Fruit fly (Drosophila melanogaster) whole organism, embryonic: ENCODE results near the gene CG42445.

Experiments used
- Asciz ChIP-seq: fragments of 200-800 bp; sonication (Bioruptor generic); optimal IDR thresholded peaks from 2 replicates; lab custom pipeline; 2017; ENCODE audit warnings: missing biosample characterization, mild to moderate bottlenecking, missing genetic modification characterization, missing genetic modification reagents
- CG12769 ChIP-seq: fragments of 200-800 bp; sonication (Bioruptor generic); optimal IDR thresholded peaks from 2 replicates; lab custom pipeline; 2019; ENCODE audit warnings: missing biosample characterization, mild to moderate bottlenecking, missing genetic modification characterization, moderate library complexity
- CG13624 ChIP-seq: fragments of 200-800 bp; sonication (Bioruptor generic); optimal IDR thresholded peaks from 2 replicates; lab custom pipeline; 2016; ENCODE audit warnings: missing biosample characterization, missing genetic modification characterization
- CG14710 ChIP-seq: fragments of 200-800 bp; sonication (Bioruptor generic); optimal IDR thresholded peaks from 3 replicates; lab custom pipeline; 2019; ENCODE audit warnings: missing biosample characterization, mild to moderate bottlenecking, missing genetic modification characterization, moderate library complexity
- CG17359 ChIP-seq: fragments of 200-800 bp; sonication (Bioruptor generic); optimal IDR thresholded peaks from 3 replicates; lab custom pipeline; 2018; ENCODE audit warnings: missing biosample characterization, mild to moderate bottlenecking, missing genetic modification characterization, moderate library complexity
- CG18619 ChIP-seq: fragments of 200-800 bp; sonication (Bioruptor generic); optimal IDR thresholded peaks from 3 replicates; lab custom pipeline; 2017; ENCODE audit warnings: missing biosample characterization, mild to moderate bottlenecking, missing genetic modification characterization
- CG2889 ChIP-seq: fragments of 200-800 bp; sonication (Bioruptor generic); IDR thresholded peaks from 3 replicates; pipeline ENCODE4 v1.3.6; 2022; ENCODE audit warnings: missing biosample characterization, missing genetic modification characterization
- CG30431 ChIP-seq: fragments of 200-800 bp; sonication (Bioruptor generic); optimal IDR thresholded peaks from 2 replicates; lab custom pipeline; 2017; ENCODE audit warnings: missing biosample characterization, missing genetic modification characterization
- CG3065 ChIP-seq: fragments of 200-800 bp; sonication (Bioruptor generic); optimal IDR thresholded peaks from 2 replicates; lab custom pipeline; 2016; ENCODE audit warnings: missing biosample characterization, missing genetic modification characterization
- CG4617 ChIP-seq: fragments of 200-800 bp; sonication (Bioruptor generic); optimal IDR thresholded peaks from 3 replicates; lab custom pipeline; 2016; ENCODE audit warnings: missing biosample characterization, missing genetic modification characterization, borderline replicate concordance
- CG7271 ChIP-seq: fragments of 200-800 bp; sonication (Bioruptor generic); optimal IDR thresholded peaks from 2 replicates; lab custom pipeline; 2018; ENCODE audit warnings: missing biosample characterization, mild to moderate bottlenecking, missing genetic modification characterization, moderate library complexity
- CG7963 ChIP-seq: fragments of 200-800 bp; sonication (Bioruptor generic); IDR thresholded peaks from 3 replicates; pipeline ENCODE4 v1.3.6; 2022; ENCODE audit warnings: missing biosample characterization, missing genetic modification characterization; ENCODE audit not compliant: partially characterized antibody
- CG9876 ChIP-seq: fragments of 200-800 bp; sonication (Bioruptor generic); optimal IDR thresholded peaks from 2 replicates; lab custom pipeline; 2016; ENCODE audit warnings: missing biosample characterization, missing genetic modification characterization
- Camta ChIP-seq: fragments of 200-800 bp; sonication (Bioruptor generic); optimal IDR thresholded peaks from 2 replicates; lab custom pipeline; 2016; ENCODE audit warnings: missing biosample characterization, missing genetic modification characterization
- CkIIα-i1 ChIP-seq: fragments of 200-800 bp; sonication (Bioruptor generic); IDR thresholded peaks from 2 replicates; pipeline ENCODE4 v1.3.6; 2022; ENCODE audit warnings: missing biosample characterization, missing genetic modification characterization
- Elba2 ChIP-seq: fragments of 200-800 bp; sonication (Bioruptor generic); optimal IDR thresholded peaks from 3 replicates; lab custom pipeline; 2016; ENCODE audit warnings: missing biosample characterization, missing genetic modification characterization
- GATAe ChIP-seq: fragments of 200-800 bp; sonication (Bioruptor generic); conservative IDR thresholded peaks from 2 replicates; pipeline ENCODE4 v1.3.6; 2022; ENCODE audit warnings: missing biosample characterization, missing genetic modification characterization
- HmgD ChIP-seq: fragments of 200-800 bp; sonication (Bioruptor generic); optimal IDR thresholded peaks from 3 replicates; lab custom pipeline; 2016; ENCODE audit warnings: missing biosample characterization, missing genetic modification characterization
- Hr78 ChIP-seq, 2 experiments: fragments of 200-800 bp in 1 of 2; fragments of >200 bp in 1 of 2; sonication (Bioruptor generic) in 1 of 2; optimal IDR thresholded peaks; 2 replicates each; lab custom pipeline; 2017 to 2019; ENCODE audit warnings: missing biosample characterization in 2 of 2, missing genetic modification characterization in 2 of 2, mild to moderate bottlenecking in 1 of 2, moderate library complexity in 1 of 2
- Lhr ChIP-seq: fragments of 200-800 bp; sonication (Bioruptor generic); optimal IDR thresholded peaks from 3 replicates; lab custom pipeline; 2017; ENCODE audit warnings: mild to moderate bottlenecking, missing biosample characterization, missing genetic modification reagents, missing genetic modification characterization
- Med ChIP-seq: fragments of 200-800 bp; sonication (Bioruptor generic); peaks from one replicate; lab custom pipeline; 2016; ENCODE audit warnings: missing biosample characterization, missing genetic modification characterization, mild to moderate bottlenecking, inconsistent platforms, moderate library complexity
- NFAT ChIP-seq: fragments of 200-800 bp; sonication (Bioruptor generic); IDR thresholded peaks from 2 replicates; pipeline ENCODE4 v1.3.6; 2022; ENCODE audit warnings: missing biosample characterization, missing genetic modification characterization
- NK7.1 ChIP-seq: fragments of 200-800 bp; sonication (Bioruptor generic); optimal IDR thresholded peaks from 3 replicates; lab custom pipeline; 2016; ENCODE audit warnings: missing biosample characterization, missing genetic modification characterization
- Nf-YB ChIP-seq: fragments of 200-800 bp; sonication (Bioruptor generic); optimal IDR thresholded peaks from 3 replicates; lab custom pipeline; 2019; ENCODE audit warnings: missing biosample characterization, mild to moderate bottlenecking, missing genetic modification characterization, moderate library complexity
- Ptx1 ChIP-seq: fragments of 200-800 bp; sonication (Bioruptor generic); IDR thresholded peaks from 2 replicates; pipeline ENCODE4 v1.3.6; 2022; ENCODE audit warnings: missing biosample characterization, missing genetic modification characterization
- Ravus ChIP-seq: fragments of 200-800 bp; sonication (Bioruptor generic); IDR thresholded peaks from 2 replicates; pipeline ENCODE4 v1.3.6; 2022; ENCODE audit warnings: missing biosample characterization, missing genetic modification characterization
- Rx ChIP-seq: fragments of 200-800 bp; sonication (Bioruptor generic); IDR thresholded peaks from 2 replicates; pipeline ENCODE4 v1.3.6; 2022; ENCODE audit warnings: missing biosample characterization, missing genetic modification characterization
- YL-1 ChIP-seq: fragments of 200-800 bp; sonication (Bioruptor generic); optimal IDR thresholded peaks from 3 replicates; lab custom pipeline; 2017; ENCODE audit warnings: missing biosample characterization, mild to moderate bottlenecking, missing genetic modification characterization
- ab ChIP-seq: fragments of 200-800 bp; sonication (Bioruptor generic); optimal IDR thresholded peaks from 2 replicates; lab custom pipeline; 2016; ENCODE audit warnings: missing biosample characterization, missing genetic modification characterization
- cas ChIP-seq: fragments of 200-800 bp; sonication (Bioruptor generic); IDR thresholded peaks from 2 replicates; pipeline ENCODE4 v1.3.6; 2022; ENCODE audit warnings: missing biosample characterization, missing genetic modification characterization
- grau ChIP-seq: fragments of 200-800 bp; optimal IDR thresholded peaks from 3 replicates; lab custom pipeline; 2019; ENCODE audit warnings: missing biosample characterization, mild to moderate bottlenecking, missing genetic modification characterization, moderate library complexity
- hkb ChIP-seq, 2 experiments: fragments of 200-800 bp in 1 of 2; fragments of >200 bp in 1 of 2; sonication (Bioruptor generic) in 1 of 2; IDR thresholded peaks in 1 of 2; optimal IDR thresholded peaks in 1 of 2; 2 replicates each; pipeline versions ENCODE4 v1.3.6 to Lab custom; 2017 to 2022; ENCODE audit warnings: missing biosample characterization in 1 of 2, missing genetic modification characterization in 1 of 2
- hth ChIP-seq: fragments of >200 bp; optimal IDR thresholded peaks from 2 replicates; lab custom pipeline; 2017; ENCODE audit warnings: inconsistent platforms
- jigr1 ChIP-seq: fragments of 200-800 bp; sonication (Bioruptor generic); IDR thresholded peaks from 3 replicates; pipeline ENCODE4 v1.3.6; 2022; ENCODE audit warnings: missing biosample characterization, missing genetic modification characterization
- mirr ChIP-seq: fragments of 200-800 bp; sonication (Bioruptor generic); optimal IDR thresholded peaks from 3 replicates; lab custom pipeline; 2018; ENCODE audit warnings: missing biosample characterization, mild to moderate bottlenecking, missing genetic modification characterization
- nau ChIP-seq: fragments of 200-800 bp; sonication (Bioruptor generic); optimal IDR thresholded peaks from 3 replicates; lab custom pipeline; 2017; ENCODE audit warnings: missing biosample characterization, mild to moderate bottlenecking, missing genetic modification characterization, missing genetic modification reagents
- odd ChIP-seq: fragments of 200-800 bp; sonication (Bioruptor generic); optimal IDR thresholded peaks from 2 replicates; lab custom pipeline; 2017; ENCODE audit warnings: missing biosample characterization, mild to moderate bottlenecking, missing genetic modification characterization
- repo ChIP-seq: fragments of 200-800 bp; sonication (Bioruptor generic); optimal IDR thresholded peaks from 2 replicates; lab custom pipeline; 2016; ENCODE audit warnings: missing biosample characterization, missing genetic modification characterization
- sc ChIP-seq, 3 experiments: fragments of >200 bp in 2 of 3; fragments of 200-800 bp in 1 of 3; sonication (Bioruptor generic) in 1 of 3; optimal IDR thresholded peaks; 2 replicates in 2 of 3; 3 replicates in 1 of 3; lab custom pipeline; 2017; ENCODE audit warnings: mild to moderate bottlenecking in 1 of 3, missing biosample characterization in 1 of 3, missing genetic modification characterization in 1 of 3, missing genetic modification reagents in 1 of 3
- sd ChIP-seq: fragments of 200-800 bp; sonication (Bioruptor generic); optimal IDR thresholded peaks from 3 replicates; lab custom pipeline; 2018; ENCODE audit warnings: missing biosample characterization, mild to moderate bottlenecking, missing genetic modification characterization, moderate library complexity
- sim ChIP-seq: fragments of 200-800 bp; sonication (Bioruptor generic); IDR thresholded peaks from 2 replicates; pipeline ENCODE4 v1.3.6; 2022; ENCODE audit warnings: missing biosample characterization, missing genetic modification characterization
- tap ChIP-seq: fragments of 200-800 bp; optimal IDR thresholded peaks from 3 replicates; lab custom pipeline; 2019; ENCODE audit warnings: missing biosample characterization, mild to moderate bottlenecking, missing genetic modification characterization, moderate library complexity
- unc-4 ChIP-seq: fragments of 200-800 bp; sonication (Bioruptor generic); IDR thresholded peaks from 2 replicates; pipeline ENCODE4 v1.3.6; 2022; ENCODE audit warnings: missing biosample characterization, missing genetic modification characterization; ENCODE audit not compliant: partially characterized antibody
- usp ChIP-seq: fragments of >200 bp; optimal IDR thresholded peaks from 2 replicates; lab custom pipeline; 2017; ENCODE audit warnings: missing biosample characterization, missing genetic modification characterization
- vfl ChIP-seq: fragments of 200-800 bp; sonication (Bioruptor generic); optimal IDR thresholded peaks from 2 replicates; lab custom pipeline; 2016; ENCODE audit warnings: missing biosample characterization, missing genetic modification characterization
- vnd ChIP-seq: fragments of 200-800 bp; sonication (Bioruptor generic); IDR thresholded peaks from 3 replicates; pipeline ENCODE4 v1.3.6; 2022; ENCODE audit warnings: missing biosample characterization, missing genetic modification characterization; ENCODE audit not compliant: partially characterized antibody
- wor ChIP-seq: fragments of 200-800 bp; sonication (Bioruptor generic); IDR thresholded peaks from 2 replicates; pipeline ENCODE4 v1.3.6; 2022; ENCODE audit warnings: missing biosample characterization, missing genetic modification characterization
- zen ChIP-seq: fragments of 200-800 bp; sonication (Bioruptor generic); optimal IDR thresholded peaks from 3 replicates; lab custom pipeline; 2018; ENCODE audit warnings: missing biosample characterization, mild to moderate bottlenecking, missing genetic modification characterization, moderate library complexity
- zen2 ChIP-seq: fragments of 200-800 bp; sonication (Bioruptor generic); IDR thresholded peaks from 3 replicates; pipeline ENCODE4 v1.3.6; 2022; ENCODE audit warnings: missing biosample characterization, missing genetic modification characterization; ENCODE audit not compliant: partially characterized antibody

Gene CG42445

DNA sequence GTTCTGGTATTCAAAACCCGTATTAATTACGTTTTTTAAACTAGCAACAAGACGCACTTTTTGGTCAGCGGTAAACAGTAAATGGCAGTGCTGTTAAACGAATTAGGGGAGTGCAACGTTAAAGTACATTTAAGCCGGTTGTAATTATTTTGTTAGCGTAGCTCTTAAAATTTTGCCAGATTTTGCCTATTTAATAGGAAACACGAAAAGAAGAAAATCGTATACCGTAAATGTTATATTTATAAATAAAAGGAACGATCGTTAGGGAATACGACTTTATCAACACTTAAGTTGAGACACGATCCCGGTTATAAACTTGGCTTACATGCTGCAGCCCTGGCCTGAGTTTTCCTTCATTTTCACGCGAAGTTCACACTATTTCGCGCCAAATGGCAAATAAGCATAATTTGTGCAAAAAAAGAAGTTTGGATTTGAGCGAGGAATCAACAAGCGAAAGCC is 21.2 kb downstream of the CG42445 start, which contains the start of the genes Setx and mus301 (continued):
- no peak for TF ChIP-seq sd (tag; lab: Kevin White, UChicago)
- TF ChIP-seq Lhr, result peak; percentile 95
- peak; percentile 29 for TF ChIP-seq CG30431 (GFP tag; lab: Kevin White, UChicago)
- peak; percentile 79 for TF ChIP-seq Ptx1 (GFP tag; lab: Robert Waterston, UW)
- TF ChIP-seq CG14710 (tag; lab: Kevin White, UChicago), result peak; percentile 91
- no peak for TF ChIP-seq vnd
- TF ChIP-seq CG12769 (tag; lab: Kevin White, UChicago), result no peak
- TF ChIP-seq Nf-YB (GFP tag; lab: Kevin White, UChicago), result peak; percentile 30
- TF ChIP-seq CG7963 (GFP tag; lab: Robert Waterston, UW), result no peak
- no peak for TF ChIP-seq tap (tag; lab: Kevin White, UChicago)
- peak; percentile 69 for TF ChIP-seq NFAT (GFP tag; lab: Robert Waterston, UW)
- TF ChIP-seq hkb (optimal IDR thresholded peaks at IDR 0.05; lab: Kevin White, UChicago), result peak; percentile 92
- peak; percentile 54; the same call in 1 of the 2 replicates for TF ChIP-seq hkb (GFP tag; IDR thresholded peaks at IDR 0.05; lab: Robert Waterston, UW)
- no peak for TF ChIP-seq mirr (GFP tag; lab: Kevin White, UChicago)
- TF ChIP-seq CG18619 (GFP tag; lab: Kevin White, UChicago), result peak; percentile 77
- peak; percentile 91 for TF ChIP-seq CG13624
- TF ChIP-seq repo (GFP tag; lab: Kevin White, UChicago), result peak; percentile 58
- TF ChIP-seq CG7271, result peak; percentile 2
- TF ChIP-seq cas (GFP tag; lab: Robert Waterston, UW), result peak; percentile 51; the same call in 1 of the 2 replicates
- peak; percentile 40 for TF ChIP-seq Asciz (GFP tag; lab: Kevin White, UChicago)
- TF ChIP-seq CkIIα-i1 (GFP tag; lab: Robert Waterston, UW), result no peak
- peak; percentile 44; the same call in 1 of the 3 replicates for TF ChIP-seq CG2889 (GFP tag; lab: Robert Waterston, UW)
- peak; percentile 23 for TF ChIP-seq NK7.1
- TF ChIP-seq CG17359, result no peak
- peak; percentile 97 for TF ChIP-seq Med (GFP tag; lab: Kevin White, UChicago)
- no peak for TF ChIP-seq GATAe (GFP tag; lab: Robert Waterston, UW)
- peak; percentile 98 for TF ChIP-seq Elba2 (GFP tag; lab: Kevin White, UChicago)
- TF ChIP-seq sim (GFP tag; lab: Robert Waterston, UW), result no peak
- TF ChIP-seq CG3065, result peak; percentile 39
- TF ChIP-seq Camta (GFP tag; lab: Kevin White, UChicago), result peak; percentile 84
- TF ChIP-seq hth, result no peak
- no peak for TF ChIP-seq Hr78 (GFP tag; optimal IDR thresholded peaks at IDR 0.05; lab: Kevin White, UChicago)
- no peak for TF ChIP-seq wor (GFP tag; lab: Robert Waterston, UW)
- peak; percentile 17; the same call in 1 of the 2 replicates for TF ChIP-seq unc-4 (GFP tag; lab: Robert Waterston, UW)
- TF ChIP-seq grau (tag; lab: Kevin White, UChicago), result peak; percentile 75
- no peak for TF ChIP-seq sc (optimal IDR thresholded peaks at IDR 0.05; lab: Kevin White, UChicago)
- TF ChIP-seq sc (GFP tag; optimal IDR thresholded peaks at IDR 0.05; lab: Kevin White, UChicago), result peak; percentile 34
- peak; percentile 90 for TF ChIP-seq vfl (GFP tag; lab: Kevin White, UChicago)
- no peak for TF ChIP-seq zen2
- peak; percentile 88 for TF ChIP-seq HmgD (GFP tag; lab: Kevin White, UChicago)
- peak; percentile 95 for TF ChIP-seq CG4617 (GFP tag; lab: Kevin White, UChicago)
- peak; percentile 88 for TF ChIP-seq zen (tag; lab: Kevin White, UChicago)
- peak; percentile 86 for TF ChIP-seq YL-1
- peak; percentile 12; the same call in 1 of the 2 replicates for TF ChIP-seq Rx (GFP tag; lab: Robert Waterston, UW)
- no peak for TF ChIP-seq odd (GFP tag; lab: Kevin White, UChicago)
- TF ChIP-seq usp, result no peak
- TF ChIP-seq nau (GFP tag; lab: Kevin White, UChicago), result no peak
- peak; percentile 81 for TF ChIP-seq CG9876 (GFP tag; lab: Kevin White, UChicago)
- no peak for TF ChIP-seq Ravus (GFP tag; lab: Robert Waterston, UW)
- TF ChIP-seq ab (GFP tag; lab: Kevin White, UChicago), result peak; percentile 65
- TF ChIP-seq jigr1, result no peak
